Worm (Caenorhabditis elegans) whole organism, young adult: ENCODE results near the gene F36F12.3.

Experiments
- B0035.1 ChIP-seq: sonication (generic microtip); optimal IDR thresholded peaks from 2 replicates; lab custom pipeline; 2016; ENCODE audit warnings: missing genetic modification characterization, mild to moderate bottlenecking, missing compliant biosample characterization, missing genotype, missing genetic modification reagents
- C17E4.6 ChIP-seq: fragments of 200-800 bp; sonication (Bioruptor generic); IDR thresholded peaks from 2 replicates; pipeline ENCODE4 v1.3.6; 2022; ENCODE audit warnings: missing genetic modification reagents, missing genetic modification characterization, missing compliant biosample characterization
- F55B11.4 ChIP-seq: sonication (generic microtip); optimal IDR thresholded peaks from 2 replicates; lab custom pipeline; 2016; ENCODE audit warnings: missing compliant biosample characterization, missing genetic modification characterization, borderline replicate concordance; ENCODE audit not compliant: insufficient read depth
- T26A5.8 ChIP-seq: sonication (generic microtip); optimal IDR thresholded peaks from 2 replicates; lab custom pipeline; 2016; ENCODE audit warnings: missing genetic modification characterization, missing compliant biosample characterization
- Y56A3A.18 ChIP-seq: fragments of 200-800 bp; sonication (Bioruptor generic); IDR thresholded peaks from 2 replicates; pipeline ENCODE4 v1.3.6; 2022; ENCODE audit warnings: missing genetic modification reagents, missing genetic modification characterization, missing compliant biosample characterization
- Y79H2A.3 ChIP-seq: fragments of 200-800 bp; sonication (Bioruptor generic); conservative IDR thresholded peaks from 2 replicates; pipeline ENCODE4 v1.3.6; 2022; ENCODE audit warnings: missing genetic modification reagents, missing genetic modification characterization, missing compliant biosample characterization
- akir-1 ChIP-seq: fragments of 200-800 bp; sonication (Bioruptor generic); optimal IDR thresholded peaks from 2 replicates; lab custom pipeline; 2018; ENCODE audit warnings: mild to moderate bottlenecking, missing genetic modification characterization, moderate library complexity, missing compliant biosample characterization
- attf-5 ChIP-seq: fragments of 200-800 bp; sonication (Bioruptor generic); optimal IDR thresholded peaks from 2 replicates; lab custom pipeline; 2018; ENCODE audit warnings: mild to moderate bottlenecking, missing genetic modification characterization, missing compliant biosample characterization
- attf-6 ChIP-seq: fragments of 200-800 bp; sonication (Bioruptor generic); IDR thresholded peaks from 2 replicates; pipeline ENCODE4 v1.3.6; 2022; ENCODE audit warnings: missing genetic modification reagents, missing genetic modification characterization, missing compliant biosample characterization
- bed-2 ChIP-seq: fragments of 200-800 bp; sonication (Bioruptor generic); IDR thresholded peaks from 2 replicates; pipeline ENCODE4 v1.3.6; 2022; ENCODE audit warnings: missing genetic modification reagents, missing genetic modification characterization, missing compliant biosample characterization
- ccch-3 ChIP-seq: fragments of 200-800 bp; sonication (Bioruptor generic); optimal IDR thresholded peaks from 2 replicates; lab custom pipeline; 2018; ENCODE audit warnings: mild to moderate bottlenecking, missing genetic modification characterization, missing compliant biosample characterization
- cebp-1 ChIP-seq, 2 experiments: fragments of 200-800 bp in 1 of 2; sonication (Bioruptor generic) in 1 of 2; sonication (generic microtip) in 1 of 2; IDR thresholded peaks in 1 of 2; optimal IDR thresholded peaks in 1 of 2; 2 replicates each; pipeline versions ENCODE4 v1.3.6 to Lab custom; 2017 to 2022; ENCODE audit warnings: missing compliant biosample characterization in 2 of 2, missing genetic modification characterization in 2 of 2, mild to moderate bottlenecking in 1 of 2, missing genetic modification reagents in 1 of 2, moderate library complexity in 1 of 2
- egl-44 ChIP-seq: fragments of 200-800 bp; sonication (Bioruptor generic); IDR thresholded peaks from 2 replicates; pipeline ENCODE4 v1.3.6; 2022; ENCODE audit warnings: missing genetic modification reagents, missing genetic modification characterization, missing compliant biosample characterization
- hrde-1 ChIP-seq: sonication (generic microtip); optimal IDR thresholded peaks from 2 replicates; lab custom pipeline; 2016; ENCODE audit warnings: missing genetic modification characterization, mild to moderate bottlenecking, missing compliant biosample characterization, moderate library complexity, missing genotype, missing genetic modification reagents, borderline replicate concordance
- lag-1 ChIP-seq: fragments of 200-800 bp; sonication (Bioruptor generic); IDR thresholded peaks from 2 replicates; pipeline ENCODE4 v1.3.6; 2022; ENCODE audit warnings: missing genetic modification reagents, missing genetic modification characterization, missing compliant biosample characterization
- let-607 ChIP-seq, 2 experiments: fragments of 200-800 bp in 1 of 2; sonication (Bioruptor generic) in 1 of 2; sonication (generic microtip) in 1 of 2; optimal IDR thresholded peaks; 2 replicates each; lab custom pipeline; 2016 to 2018; ENCODE audit warnings: mild to moderate bottlenecking in 2 of 2, missing compliant biosample characterization in 2 of 2, missing genetic modification characterization in 2 of 2, moderate library complexity in 2 of 2, missing genotype in 1 of 2
- lin-26 ChIP-seq: fragments of 200-800 bp; sonication (Bioruptor generic); IDR thresholded peaks from 2 replicates; pipeline ENCODE4 v1.3.6; 2022; ENCODE audit warnings: missing genetic modification reagents, missing genetic modification characterization, missing compliant biosample characterization
- lsl-1 ChIP-seq: fragments of 200-800 bp; sonication (Bioruptor generic); optimal IDR thresholded peaks from 2 replicates; lab custom pipeline; 2018; ENCODE audit warnings: mild to moderate bottlenecking, missing genetic modification characterization, moderate library complexity, missing compliant biosample characterization
- madf-3 ChIP-seq: fragments of 200-800 bp; sonication (Bioruptor generic); IDR thresholded peaks from 2 replicates; pipeline ENCODE4 v1.3.6; 2022; ENCODE audit warnings: missing genetic modification reagents, missing genetic modification characterization, missing compliant biosample characterization
- mcd-1 ChIP-seq: fragments of 200-800 bp; sonication (Bioruptor generic); IDR thresholded peaks from 2 replicates; pipeline ENCODE4 v1.3.6; 2022; ENCODE audit warnings: missing genetic modification reagents, missing genetic modification characterization, missing compliant biosample characterization
- mes-4 ChIP-seq: sonication (generic microtip); optimal IDR thresholded peaks from 2 replicates; lab custom pipeline; 2016; ENCODE audit warnings: missing genotype, missing genetic modification characterization, missing compliant biosample characterization
- mxl-1 ChIP-seq: sonication (generic microtip); optimal IDR thresholded peaks from 2 replicates; lab custom pipeline; 2016; ENCODE audit warnings: missing genetic modification characterization, missing compliant biosample characterization
- nfya-1 ChIP-seq: sonication (generic microtip); optimal IDR thresholded peaks from 2 replicates; lab custom pipeline; 2017; ENCODE audit warnings: antibody characterized with exemption, missing compliant biosample characterization, missing genetic modification characterization, borderline replicate concordance; ENCODE audit not compliant: insufficient read depth
- nfyb-1 ChIP-seq: fragments of 200-800 bp; sonication (Bioruptor generic); IDR thresholded peaks from 2 replicates; pipeline ENCODE4 v1.3.6; 2022; ENCODE audit warnings: missing genetic modification reagents, missing genetic modification characterization, missing compliant biosample characterization
- nhr-120 ChIP-seq: fragments of 200-800 bp; sonication (Bioruptor generic); IDR thresholded peaks from 2 replicates; pipeline ENCODE4 v1.3.6; 2022; ENCODE audit warnings: missing genetic modification characterization, missing compliant biosample characterization
- nhr-27 ChIP-seq: fragments of 200-800 bp; sonication (Bioruptor generic); optimal IDR thresholded peaks from 2 replicates; lab custom pipeline; 2018; ENCODE audit warnings: mild to moderate bottlenecking, missing genetic modification characterization, moderate library complexity, missing compliant biosample characterization
- nhr-80 ChIP-seq: sonication (generic microtip); optimal IDR thresholded peaks from 2 replicates; lab custom pipeline; 2016; ENCODE audit warnings: missing genetic modification characterization, missing compliant biosample characterization
- pbrm-1 ChIP-seq: fragments of 200-800 bp; sonication (Bioruptor generic); IDR thresholded peaks from 2 replicates; pipeline ENCODE4 v1.3.6; 2022; ENCODE audit warnings: missing genetic modification reagents, missing genetic modification characterization, missing compliant biosample characterization
- repo-1 ChIP-seq: sonication (generic microtip); optimal IDR thresholded peaks from 2 replicates; lab custom pipeline; 2017; ENCODE audit warnings: mild to moderate bottlenecking, missing genetic modification characterization, missing compliant biosample characterization
- snpc-1.1 ChIP-seq: sonication (generic microtip); optimal IDR thresholded peaks from 2 replicates; lab custom pipeline; 2017; ENCODE audit warnings: missing genetic modification characterization, mild to moderate bottlenecking, missing compliant biosample characterization, antibody characterized with exemption, moderate library complexity, missing genotype, missing genetic modification reagents; ENCODE audit not compliant: insufficient read depth
- somi-1 ChIP-seq: fragments of 200-800 bp; sonication (Bioruptor generic); optimal IDR thresholded peaks from 2 replicates; lab custom pipeline; 2018; ENCODE audit warnings: mild to moderate bottlenecking, missing genetic modification characterization, missing compliant biosample characterization
- tbx-9 ChIP-seq: sonication (generic microtip); optimal IDR thresholded peaks from 2 replicates; lab custom pipeline; 2016; ENCODE audit warnings: borderline replicate concordance, missing genetic modification characterization, inconsistent platforms, missing compliant biosample characterization
- unc-62 ChIP-seq: fragments of 150-350 bp; optimal IDR thresholded peaks from 2 replicates; lab custom pipeline; 2014; ENCODE audit warnings: missing biosample characterization, missing genetic modification reagents, missing genetic modification characterization
- ztf-26 ChIP-seq: sonication (generic microtip); optimal IDR thresholded peaks from 2 replicates; lab custom pipeline; 2017; ENCODE audit warnings: missing genetic modification characterization, missing compliant biosample characterization
- ztf-6 ChIP-seq: fragments of 200-800 bp; sonication (Bioruptor generic); IDR thresholded peaks from 2 replicates; pipeline ENCODE4 v1.3.6; 2022; ENCODE audit warnings: missing genetic modification reagents, missing genetic modification characterization, missing compliant biosample characterization

Gene F36F12.3

ce11 chrV:2099040-2099439 lies 13.4 kb downstream of the F36F12.3 start, which contains the start of gene F36F12.7:
F36F12.7 (plus strand) TSS chrV:2099340.
- TF ChIP-seq snpc-1.1 (tag; lab: Kevin White, UChicago) (no peak), mes-4 (tag; lab: Kevin White, UChicago) (no peak), akir-1 (GFP tag; lab: Kevin White, UChicago) (no peak), attf-6 (no peak), pbrm-1 (GFP tag; lab: Robert Waterston, UW) (no peak), F55B11.4 (tag; lab: Kevin White, UChicago) (no peak), somi-1 (GFP tag; lab: Kevin White, UChicago) (no peak), T26A5.8 (tag; lab: Kevin White, UChicago) (no peak), madf-3 (no peak), nhr-27 (tag; lab: Kevin White, UChicago) (no peak), cebp-1 (GFP tag; IDR thresholded peaks at IDR 0.05; lab: Robert Waterston, UW) (no peak), cebp-1 (tag; optimal IDR thresholded peaks at IDR 0.05; lab: Kevin White, UChicago) (no peak), mxl-1 (tag; lab: Kevin White, UChicago) (no peak)

DNA sequence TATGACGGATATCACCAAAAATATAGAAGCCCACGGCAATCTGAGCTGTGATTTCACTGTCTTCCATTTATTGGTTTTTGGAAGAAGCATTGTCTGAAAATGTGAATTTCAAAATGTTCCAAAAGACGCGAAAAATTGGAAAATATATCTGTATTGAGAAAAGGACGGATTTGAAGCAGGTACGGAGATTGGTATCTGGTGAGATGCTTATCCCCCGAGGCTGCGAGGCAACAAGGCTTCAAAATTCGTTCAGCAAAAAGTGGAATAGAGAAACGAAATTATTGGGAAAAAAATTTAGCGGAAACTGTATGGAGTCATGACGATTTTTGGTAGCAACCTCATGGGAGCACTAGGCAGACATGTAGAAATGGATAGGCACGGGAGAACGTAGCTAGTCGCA lies 17.5 kb downstream of the F36F12.3 start, which contains the start of gene F36F12.1:
TSS of gene F36F12.1 (minus strand) at position 101 of the 400 bp plus-strand sequence.
- TF ChIP-seq bed-2 (GFP tag; lab: Robert Waterston, UW) (no peak), let-607 (tag; optimal IDR thresholded peaks at IDR 0.05; lab: Kevin White, UChicago) (no peak), tbx-9 (tag; lab: Kevin White, UChicago) (no peak), egl-44 (GFP tag; lab: Robert Waterston, UW) (no peak), pbrm-1 (GFP tag; lab: Robert Waterston, UW) (no peak), lsl-1 (GFP tag; lab: Kevin White, UChicago) (no peak), repo-1 (tag; lab: Kevin White, UChicago) (no peak)

ce11 chrV:2105976-2106375 lies 20.4 kb downstream of the F36F12.3 start, which contains the start of gene F22F7.4:
F22F7.4 (minus strand) TSS chrV:2106076.
- TF ChIP-seq Y79H2A.3 (GFP tag; lab: Robert Waterston, UW), result no peak
- no peak for TF ChIP-seq B0035.1 (tag; lab: Kevin White, UChicago)
- TF ChIP-seq lag-1, result no peak
- TF ChIP-seq Y56A3A.18 (GFP tag; lab: Robert Waterston, UW), result no peak
- TF ChIP-seq nfya-1 (tag; lab: Kevin White, UChicago), result no peak
- TF ChIP-seq hrde-1, result no peak
- TF ChIP-seq nhr-120 (GFP tag; lab: Robert Waterston, UW), result no peak
- TF ChIP-seq attf-5, result no peak

ce11 chrV:2109295-2109694 lies 23.7 kb downstream of the F36F12.3 start, which contains the start of gene ckb-4:
ckb-4 (minus strand) TSS chrV:2109434.
- TF ChIP-seq nhr-80 (peak; percentile 22), tbx-9 (tag; lab: Kevin White, UChicago) (no peak)

DNA sequence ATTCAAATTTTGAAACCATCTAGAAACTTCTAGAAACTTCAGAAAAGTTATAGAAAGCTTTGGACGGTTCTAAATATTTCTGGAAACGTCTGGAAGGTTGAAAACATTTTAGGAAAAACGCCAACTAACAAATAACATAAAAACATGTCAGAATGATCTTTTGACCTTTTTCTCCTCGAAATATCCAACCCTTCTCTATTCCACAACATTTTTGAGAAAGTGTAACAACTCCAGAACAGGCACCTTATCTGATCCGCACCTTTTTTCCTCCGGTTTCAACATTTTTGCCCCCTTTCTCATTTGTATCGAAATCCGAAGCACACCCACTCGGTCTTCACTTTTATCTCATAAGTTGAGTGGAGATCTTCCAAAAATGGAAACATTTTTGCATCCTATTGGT lies 24.8 kb downstream of the F36F12.3 start, which contains the start of gene F22F7.3:
TSS of gene F22F7.3 (plus strand) at position 301 of the 400 bp plus-strand sequence.
- no peak for TF ChIP-seq unc-62 (GFP tag; lab: Kevin White, UChicago)
- no peak for TF ChIP-seq ccch-3
- TF ChIP-seq nfyb-1, result no peak
- no peak for TF ChIP-seq C17E4.6
- TF ChIP-seq mcd-1 (GFP tag; lab: Robert Waterston, UW), result no peak
- no peak for TF ChIP-seq ztf-6
- no peak for TF ChIP-seq ztf-26 (tag; lab: Kevin White, UChicago)
- TF ChIP-seq lin-26, result no peak
- TF ChIP-seq, all 124 proteins: peak for 0
